Worm (Caenorhabditis elegans) whole organism, early embryonic: ENCODE data around the gene flh-2.
A peak's percentile ranks its signal among the peaks of the same experiment; 100 is the strongest.

Experiments
- B0310.2 ChIP-seq: sonication (generic microtip); optimal IDR thresholded peaks from 2 replicates; lab custom pipeline; 2016; ENCODE audit warnings: mild to moderate bottlenecking, missing genetic modification characterization, missing compliant biosample characterization
- F13C5.2 ChIP-seq: sonication (generic microtip); optimal IDR thresholded peaks from 2 replicates; lab custom pipeline; 2017; ENCODE audit warnings: mild to moderate bottlenecking, missing genetic modification characterization, inconsistent platforms, missing compliant biosample characterization
- aly-1 ChIP-seq: sonication (generic microtip); optimal IDR thresholded peaks from 2 replicates; lab custom pipeline; 2016; ENCODE audit warnings: missing genetic modification characterization, missing compliant biosample characterization
- ama-1 ChIP-seq: fragments of 150-350 bp; optimal IDR thresholded peaks from 2 replicates; lab custom pipeline; 2014
- ceh-13 ChIP-seq: fragments of 200-800 bp; sonication (Bioruptor generic); optimal IDR thresholded peaks from 2 replicates; lab custom pipeline; 2018; ENCODE audit warnings: mild to moderate bottlenecking, missing genetic modification characterization, missing compliant biosample characterization
- ceh-36 ChIP-seq: sonication (generic microtip); optimal IDR thresholded peaks from 2 replicates; lab custom pipeline; 2016; ENCODE audit warnings: missing genetic modification characterization, inconsistent platforms, missing compliant biosample characterization
- ets-7 ChIP-seq: sonication (generic microtip); optimal IDR thresholded peaks from 2 replicates; lab custom pipeline; 2016; ENCODE audit warnings: missing genotype, missing genetic modification characterization, missing compliant biosample characterization
- flt-1 ChIP-seq: fragments of 200-800 bp; sonication (Bioruptor generic); IDR thresholded peaks from 2 replicates; pipeline ENCODE4 v1.3.6; 2022; ENCODE audit warnings: missing genetic modification characterization, missing compliant biosample characterization
- hmbx-1 ChIP-seq: sonication (generic microtip); optimal IDR thresholded peaks from 2 replicates; lab custom pipeline; 2016; ENCODE audit warnings: mild to moderate bottlenecking, missing genetic modification characterization, missing compliant biosample characterization
- hmg-4 ChIP-seq: fragments of 200-800 bp; sonication (Bioruptor generic); optimal IDR thresholded peaks from 2 replicates; lab custom pipeline; 2018; ENCODE audit warnings: mild to moderate bottlenecking, missing genetic modification characterization, missing compliant biosample characterization
- hnd-1 ChIP-seq: sonication (generic microtip); optimal IDR thresholded peaks from 2 replicates; lab custom pipeline; 2016; ENCODE audit warnings: missing genetic modification characterization, missing compliant biosample characterization
- pes-1 ChIP-seq: fragments of 200-800 bp; sonication (Bioruptor generic); IDR thresholded peaks from 2 replicates; pipeline ENCODE4 v1.3.6; 2022; ENCODE audit warnings: missing genetic modification reagents, missing genetic modification characterization, missing compliant biosample characterization
- scrt-1 ChIP-seq: fragments of 200-800 bp; sonication (Bioruptor generic); IDR thresholded peaks from 2 replicates; pipeline ENCODE4 v1.3.6; 2022; ENCODE audit warnings: missing genetic modification characterization, missing compliant biosample characterization
- sea-1 ChIP-seq: fragments of 200-800 bp; sonication (Bioruptor generic); conservative IDR thresholded peaks from 2 replicates; pipeline ENCODE4 v1.3.6; 2022; ENCODE audit warnings: missing genetic modification characterization, missing compliant biosample characterization
- tbx-11 ChIP-seq: fragments of 200-800 bp; sonication (Bioruptor generic); IDR thresholded peaks from 2 replicates; pipeline ENCODE4 v1.3.6; 2022; ENCODE audit warnings: missing genetic modification characterization, missing compliant biosample characterization
- tbx-37 ChIP-seq: fragments of 200-800 bp; sonication (Bioruptor generic); conservative IDR thresholded peaks from 2 replicates; pipeline ENCODE4 v1.3.6; 2022; ENCODE audit warnings: missing genetic modification reagents, missing genetic modification characterization, missing compliant biosample characterization
- tra-4 ChIP-seq: sonication (generic microtip); optimal IDR thresholded peaks from 2 replicates; lab custom pipeline; 2017; ENCODE audit warnings: missing genetic modification characterization, missing compliant biosample characterization

flh-2 gene

DNA sequence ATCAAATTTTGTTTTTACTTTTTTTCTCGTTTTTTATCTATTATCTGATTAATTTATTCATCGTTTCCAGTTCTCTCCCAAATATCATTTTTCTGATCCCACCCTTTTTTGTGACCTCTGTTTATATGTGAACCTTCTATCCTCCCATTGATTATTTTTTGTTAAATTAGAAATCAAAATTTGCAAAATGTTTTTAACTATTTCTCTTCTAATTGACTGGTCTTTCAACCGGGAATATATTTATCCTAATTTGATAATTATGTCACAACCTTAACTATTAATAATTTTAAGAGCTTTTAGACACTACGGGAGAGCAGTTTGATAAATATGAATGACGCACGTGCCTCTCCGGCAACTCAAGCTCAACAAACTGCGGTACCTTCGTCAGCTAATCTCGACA, 7.7 kb upstream of the flh-2 start, which contains the start of gene ntl-9:
ntl-9 (plus strand) TSS at position 301 of the 400 bp plus-strand sequence.
- no peak for TF ChIP-seq hmg-4 (GFP tag; lab: Kevin White, UChicago)
- TF ChIP-seq sea-1, result no peak
- TF ChIP-seq flt-1, result no peak
- no peak for TF ChIP-seq B0310.2 (tag; lab: Kevin White, UChicago)
- no peak for TF ChIP-seq hmbx-1 (tag; lab: Kevin White, UChicago)
- no peak for TF ChIP-seq scrt-1 (GFP tag; lab: Robert Waterston, UW)
- TF ChIP-seq tra-4 (tag; lab: Kevin White, UChicago), result no peak
- no peak for TF ChIP-seq hnd-1 (tag; lab: Kevin White, UChicago)
- no peak for TF ChIP-seq ets-7 (tag; lab: Kevin White, UChicago)
- no peak for TF ChIP-seq ceh-13
- no peak for TF ChIP-seq ama-1 (lab: Kevin White, UChicago)
- TF ChIP-seq tbx-11 (GFP tag; lab: Robert Waterston, UW), result no peak
- TF ChIP-seq tbx-37 (GFP tag; lab: Robert Waterston, UW), result no peak
- no peak for TF ChIP-seq aly-1 (tag; lab: Kevin White, UChicago)
- TF ChIP-seq ceh-36 (tag; lab: Kevin White, UChicago), result no peak
- TF ChIP-seq F13C5.2, result no peak

DNA sequence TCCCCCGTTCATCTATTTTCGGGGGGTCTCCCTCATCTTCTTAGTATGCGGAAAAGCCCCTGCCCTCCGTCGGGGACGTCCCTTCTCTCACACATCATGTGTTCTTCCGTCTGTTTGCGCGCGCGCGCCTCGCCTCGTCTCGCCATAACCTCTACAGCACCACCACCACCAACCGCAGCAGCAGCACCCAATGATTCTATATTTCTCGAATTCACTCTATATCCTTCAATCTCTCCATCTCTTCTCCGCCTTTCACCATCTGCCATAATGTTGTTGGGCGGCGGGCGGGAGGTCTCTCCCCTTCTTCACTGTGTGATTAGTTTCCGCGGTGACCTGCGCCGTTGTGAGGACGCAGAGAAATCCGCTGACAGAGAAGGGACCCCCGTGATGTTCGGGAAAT, 4.6 kb upstream of the flh-2 start:
- TF ChIP-seq ceh-13, result no peak
- peak; percentile 40 for TF ChIP-seq ceh-36 (tag; lab: Kevin White, UChicago)
- no peak; the same call in 1 of the 2 replicates for TF ChIP-seq tbx-37 (GFP tag; lab: Robert Waterston, UW)
- peak; percentile 54 for TF ChIP-seq ets-7 (tag; lab: Kevin White, UChicago)
- 0 out of 2 replicates have a peak, but pooled peaks have one; percentile 63 for TF ChIP-seq scrt-1 (GFP tag; lab: Robert Waterston, UW)
- peak; percentile 42; the same call in 1 of the 2 replicates for TF ChIP-seq pes-1 (GFP tag; lab: Robert Waterston, UW)
- peak; percentile 7 for TF ChIP-seq aly-1 (tag; lab: Kevin White, UChicago)
- peak; percentile 58 for TF ChIP-seq F13C5.2
- TF ChIP-seq hmg-4 (GFP tag; lab: Kevin White, UChicago), result peak; percentile 79
- no peak for TF ChIP-seq ama-1 (lab: Kevin White, UChicago)
- no peak for TF ChIP-seq tbx-11 (GFP tag; lab: Robert Waterston, UW)
- TF ChIP-seq hnd-1 (tag; lab: Kevin White, UChicago), result peak; percentile 12
- TF ChIP-seq B0310.2 (tag; lab: Kevin White, UChicago), result peak; percentile 10
- no peak for TF ChIP-seq hmbx-1 (tag; lab: Kevin White, UChicago)

- no peak for TF ChIP-seq scrt-1 (GFP tag; lab: Robert Waterston, UW)
- TF ChIP-seq hmg-4 (GFP tag; lab: Kevin White, UChicago), result peak; percentile 71
- no peak for TF ChIP-seq ets-7 (tag; lab: Kevin White, UChicago)
- TF ChIP-seq aly-1 (tag; lab: Kevin White, UChicago), result peak; percentile 57
- no peak for TF ChIP-seq tra-4 (tag; lab: Kevin White, UChicago)
- peak; percentile 28 for TF ChIP-seq F13C5.2
- no peak for TF ChIP-seq ama-1 (lab: Kevin White, UChicago)
- TF ChIP-seq pes-1 (GFP tag; lab: Robert Waterston, UW), result no peak
- TF ChIP-seq B0310.2 (tag; lab: Kevin White, UChicago), result peak; percentile 21
- no peak for TF ChIP-seq ceh-36 (tag; lab: Kevin White, UChicago)
- TF ChIP-seq tbx-11 (GFP tag; lab: Robert Waterston, UW), result no peak
- TF ChIP-seq sea-1, result 0 out of 2 replicates have a peak, but pooled peaks have one; percentile 25
- TF ChIP-seq hnd-1 (tag; lab: Kevin White, UChicago), result no peak
- TF ChIP-seq ceh-13, result no peak
- 0 out of 2 replicates have a peak, but pooled peaks have one; percentile 6 for TF ChIP-seq flt-1
- TF ChIP-seq hmbx-1 (tag; lab: Kevin White, UChicago), result no peak
- TF ChIP-seq tbx-37 (GFP tag; lab: Robert Waterston, UW), result no peak
Measured at ce11 chrIII:4948631-4949030, 3.3 kb upstream of the flh-2 start.

DNA sequence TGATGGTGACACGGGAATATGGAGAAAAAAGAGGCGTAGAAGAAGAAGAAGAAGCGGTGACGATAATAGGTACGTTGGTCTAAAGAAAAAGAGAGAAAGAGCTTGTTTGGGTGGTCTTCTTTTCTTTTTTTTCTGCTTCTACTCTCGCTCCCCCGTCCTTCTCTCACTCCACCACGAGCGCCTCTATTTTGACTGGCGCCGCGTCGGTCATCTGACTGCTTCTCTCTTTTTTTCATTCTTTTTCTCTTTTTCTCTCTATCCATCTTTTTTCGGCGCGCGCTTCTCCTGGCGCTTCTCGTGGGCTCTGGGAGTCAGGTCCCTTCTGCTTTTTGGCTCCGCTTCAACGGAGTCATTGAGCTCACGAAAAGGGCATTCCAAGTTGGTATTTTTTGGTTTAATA, 1.6 kb upstream of the flh-2 start:
- TF ChIP-seq ama-1 (lab: Kevin White, UChicago), result no peak
- TF ChIP-seq ets-7 (tag; lab: Kevin White, UChicago), result no peak
- no peak for TF ChIP-seq sea-1
- TF ChIP-seq F13C5.2, result no peak
- TF ChIP-seq tbx-11 (GFP tag; lab: Robert Waterston, UW), result no peak

- TF ChIP-seq ceh-36 (tag; lab: Kevin White, UChicago) (no peak), F13C5.2 (no peak), tbx-11 (GFP tag; lab: Robert Waterston, UW) (no peak), scrt-1 (GFP tag; lab: Robert Waterston, UW) (no peak), ama-1 (lab: Kevin White, UChicago) (no peak), hnd-1 (tag; lab: Kevin White, UChicago) (no peak), flt-1 (no peak), sea-1 (no peak), ceh-13 (no peak), hmg-4 (GFP tag; lab: Kevin White, UChicago) (no peak), hmbx-1 (tag; lab: Kevin White, UChicago) (no peak), B0310.2 (tag; lab: Kevin White, UChicago) (no peak), tra-4 (tag; lab: Kevin White, UChicago) (no peak), tbx-37 (GFP tag; lab: Robert Waterston, UW) (no peak), pes-1 (GFP tag; lab: Robert Waterston, UW) (no peak), aly-1 (tag; lab: Kevin White, UChicago) (no peak), ets-7 (tag; lab: Kevin White, UChicago) (no peak)
Measured at ce11 chrIII:4951210-4951609, 714 bp upstream of the flh-2 start.

DNA sequence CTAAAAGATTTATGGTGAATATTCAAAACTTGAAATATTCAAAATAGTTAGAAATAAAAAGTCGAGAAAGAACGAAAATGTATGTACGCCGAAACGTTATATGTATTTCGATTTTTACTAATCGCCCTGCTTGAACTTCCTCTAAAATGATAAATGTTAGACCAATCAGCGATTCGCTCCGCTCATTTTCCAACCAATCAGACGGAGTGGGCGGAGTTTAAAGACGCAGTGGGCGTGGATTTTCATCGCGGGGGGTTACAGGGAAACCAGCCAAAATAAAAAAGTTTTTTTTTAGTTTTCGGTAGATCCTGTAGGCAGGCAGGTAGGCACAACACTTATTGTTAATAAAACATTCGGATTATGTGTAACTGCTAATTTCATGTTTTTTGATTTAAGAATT, 1.0 kb downstream of the flh-2 start:
- no peak for TF ChIP-seq ceh-13
- no peak for TF ChIP-seq F13C5.2
- no peak for TF ChIP-seq ets-7 (tag; lab: Kevin White, UChicago)
- no peak for TF ChIP-seq tra-4 (tag; lab: Kevin White, UChicago)
- TF ChIP-seq sea-1, result no peak
- no peak for TF ChIP-seq ceh-36 (tag; lab: Kevin White, UChicago)
- TF ChIP-seq hmbx-1 (tag; lab: Kevin White, UChicago), result no peak
- TF ChIP-seq scrt-1 (GFP tag; lab: Robert Waterston, UW), result no peak
- no peak for TF ChIP-seq tbx-37 (GFP tag; lab: Robert Waterston, UW)
- no peak for TF ChIP-seq pes-1 (GFP tag; lab: Robert Waterston, UW)
- no peak for TF ChIP-seq aly-1 (tag; lab: Kevin White, UChicago)
- TF ChIP-seq tbx-11 (GFP tag; lab: Robert Waterston, UW), result no peak
- TF ChIP-seq B0310.2 (tag; lab: Kevin White, UChicago), result no peak
- TF ChIP-seq hmg-4 (GFP tag; lab: Kevin White, UChicago), result no peak
- TF ChIP-seq flt-1, result no peak
- no peak for TF ChIP-seq hnd-1 (tag; lab: Kevin White, UChicago)
- TF ChIP-seq ama-1 (lab: Kevin White, UChicago), result no peak
